Fruit fly (Drosophila melanogaster): Measurements from ENCODE around the gene CG15771.

The CG15771 gene

DNA sequence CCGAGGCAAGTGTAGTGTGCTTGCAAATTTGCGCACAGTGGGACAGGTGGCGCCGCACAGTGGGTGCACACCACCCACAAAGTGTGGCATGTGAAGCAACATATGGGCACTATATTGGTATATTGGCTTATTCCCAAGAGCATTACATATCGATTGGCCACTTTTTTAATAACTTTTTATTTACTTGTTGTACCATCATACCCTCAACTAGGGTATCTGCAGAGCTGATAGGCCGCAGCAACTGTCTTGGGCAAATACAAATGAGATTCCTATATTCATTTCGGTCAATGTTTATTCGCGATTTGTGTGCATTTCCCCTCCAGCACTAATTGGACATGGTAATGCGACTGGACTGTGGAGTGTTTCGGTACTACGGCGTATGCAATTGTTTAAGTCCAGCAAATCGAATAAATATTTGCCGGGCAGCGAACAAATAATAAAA is 30.6 kb upstream of the CG15771 start (continued):
- TF ChIP-seq Sry-β (GFP tag; optimal IDR thresholded peaks at IDR 0.05) (peak; percentile 28), vvl (GFP tag; IDR thresholded peaks at IDR 0.05) (peak; percentile 55; the same call in 1 of the 2 replicates), Hmr (GFP tag; optimal IDR thresholded peaks at IDR 0.05) (no peak), hkb (optimal IDR thresholded peaks at IDR 0.05) (no peak), hkb (GFP tag; IDR thresholded peaks at IDR 0.05) (peak; percentile 46), CG12391 (tag; optimal IDR thresholded peaks at IDR 0.05) (peak; percentile 32), otp (GFP tag; IDR thresholded peaks at IDR 0.05) (peak; percentile 42; the same call in 1 of the 3 replicates), pita (GFP tag; optimal IDR thresholded peaks at IDR 0.05) (no peak), Six4 (GFP tag; optimal IDR thresholded peaks at IDR 0.05) (peak; percentile 10), CG14965 (GFP tag; optimal IDR thresholded peaks at IDR 0.05; ENCODE audit: borderline replicate concordance) (peak; percentile 8), CG11504 (tag; optimal IDR thresholded peaks at IDR 0.05) (peak; percentile 72), vnd (GFP tag; IDR thresholded peaks at IDR 0.05; ENCODE audit: partially characterized antibody) (no peak), CG6813 (GFP tag; optimal IDR thresholded peaks at IDR 0.05) (peak; percentile 64), Blimp-1 (GFP tag; optimal IDR thresholded peaks at IDR 0.05) (peak; percentile 30), ci (GFP tag; IDR thresholded peaks at IDR 0.05) (peak; percentile 72), MESR4 (GFP tag; optimal IDR thresholded peaks at IDR 0.05) (no peak), CG6654 (GFP tag; optimal IDR thresholded peaks at IDR 0.05) (peak; percentile 26), Awh (GFP tag; IDR thresholded peaks at IDR 0.05) (0 out of 2 replicates have a peak, but pooled peaks have one; percentile 35), Sox102F (GFP tag; optimal IDR thresholded peaks at IDR 0.05) (peak; percentile 71), CG10979 (tag; optimal IDR thresholded peaks at IDR 0.05) (peak; percentile 15), HHEX (GFP tag; optimal IDR thresholded peaks at IDR 0.05) (peak; percentile 28), CG6765 (GFP tag; optimal IDR thresholded peaks at IDR 0.05) (no peak), CG14667 (GFP tag; IDR thresholded peaks at IDR 0.05) (peak; percentile 49; the same call in 1 of the 2 replicates), Trl (optimal IDR thresholded peaks at IDR 0.05) (no peak), Trl (GFP tag; optimal IDR thresholded peaks at IDR 0.05) (peak; percentile 29), CG3407 (GFP tag; optimal IDR thresholded peaks at IDR 0.05) (peak; percentile 82), CG4617 (GFP tag; optimal IDR thresholded peaks at IDR 0.05; ENCODE audit: borderline replicate concordance) (no peak), CG15514 (GFP tag; optimal IDR thresholded peaks at IDR 0.05) (peak; percentile 6), dmrt99B (tag; optimal IDR thresholded peaks at IDR 0.05) (peak; percentile 52), B-H2 (GFP tag; optimal IDR thresholded peaks at IDR 0.05) (no peak), CG10543 (GFP tag; optimal IDR thresholded peaks at IDR 0.05) (no peak), en (GFP tag; optimal IDR thresholded peaks at IDR 0.05) (no peak), Fer3 (tag; optimal IDR thresholded peaks at IDR 0.05) (peak; percentile 31), tx (GFP tag; optimal IDR thresholded peaks at IDR 0.05) (peak; percentile 24), pan (optimal IDR thresholded peaks at IDR 0.05) (no peak), pan (GFP tag; optimal IDR thresholded peaks at IDR 0.05 in 1 of 2, IDR thresholded peaks at IDR 0.05 in 1 of 2) (peak in 1 of 2 experiments; percentile 55), Doc3 (GFP tag; IDR thresholded peaks at IDR 0.05; ENCODE audit: partially characterized antibody) (no peak), lab (GFP tag; optimal IDR thresholded peaks at IDR 0.05) (peak; percentile 53), CG9727 (GFP tag; optimal IDR thresholded peaks at IDR 0.05) (peak; percentile 52), h (optimal IDR thresholded peaks at IDR 0.05) (no peak), CG4404 (GFP tag; IDR thresholded peaks at IDR 0.05) (peak; percentile 35), cato (GFP tag; optimal IDR thresholded peaks at IDR 0.05; ENCODE audit: borderline replicate concordance) (peak; percentile 20), disco-r (GFP tag; optimal IDR thresholded peaks at IDR 0.05) (peak; percentile 15), tna (GFP tag; IDR thresholded peaks at IDR 0.05; ENCODE audit: partially characterized antibody) (no peak), nom (GFP tag; optimal IDR thresholded peaks at IDR 0.05) (no peak), CG10654 (GFP tag; optimal IDR thresholded peaks at IDR 0.05) (peak; percentile 48), trem (tag; optimal IDR thresholded peaks at IDR 0.05) (no peak), NK7.1 (GFP tag; optimal IDR thresholded peaks at IDR 0.05) (no peak), phol (tag; optimal IDR thresholded peaks at IDR 0.05) (peak; percentile 46), CG15269 (tag; optimal IDR thresholded peaks at IDR 0.05) (peak; percentile 33)

Measured in whole organism, embryonic.